Worm (Caenorhabditis elegans) whole organism, late embryonic: Measurements from ENCODE around the gene rips-1.

Experiments used
- F13H6.1 ChIP-seq: sonication (generic microtip); optimal IDR thresholded peaks from 2 replicates; lab custom pipeline; 2016; ENCODE audit warnings: missing genetic modification characterization, missing compliant biosample characterization
- Y22D7AL.16 ChIP-seq: sonication (generic microtip); optimal IDR thresholded peaks from 2 replicates; lab custom pipeline; 2016; ENCODE audit warnings: missing genetic modification characterization, missing compliant biosample characterization
- ama-1 ChIP-seq: fragments of 150-350 bp; optimal IDR thresholded peaks from 2 replicates; lab custom pipeline; 2014
- ceh-22 ChIP-seq: sonication (generic microtip); optimal IDR thresholded peaks from 2 replicates; lab custom pipeline; 2017; ENCODE audit warnings: missing biosample characterization, missing genetic modification characterization
- nhr-11 ChIP-seq: fragments of 150-350 bp; optimal IDR thresholded peaks from 2 replicates; lab custom pipeline; 2014; ENCODE audit warnings: missing biosample characterization, missing genetic modification characterization
- unc-86 ChIP-seq: sonication (generic microtip); optimal IDR thresholded peaks from 2 replicates; lab custom pipeline; 2016; ENCODE audit warnings: missing genetic modification characterization, missing compliant biosample characterization

ce11 chrV:3805961-3806360 lies 34.1 kb downstream of the rips-1 start, which contains the start of gene srw-7:
- no peak for TF ChIP-seq ceh-22 (tag; lab: Kevin White, UChicago)
- TF ChIP-seq unc-86 (tag; lab: Kevin White, UChicago): no peak
- TF ChIP-seq ama-1 (lab: Kevin White, UChicago): no peak
- TF ChIP-seq Y22D7AL.16 (tag; lab: Kevin White, UChicago): no peak
- TF ChIP-seq F13H6.1: no peak
- no peak for TF ChIP-seq nhr-11 (tag; lab: Kevin White, UChicago)
